Worm (Caenorhabditis elegans) whole organism, young adult: Measurements from ENCODE around the gene K09C6.3.
"Not testable (repeated sequence)": the region's sequence is repeated elsewhere in the genome, so short reads cannot be mapped to it uniquely, and the experiment has no call there.

Experiments used
- B0019.2 ChIP-seq: fragments of 200-800 bp; sonication (Bioruptor generic); conservative IDR thresholded peaks from 2 replicates; pipeline ENCODE4 v1.3.6; 2022; ENCODE audit warnings: missing genetic modification reagents, missing genetic modification characterization, missing compliant biosample characterization
- D2030.7 ChIP-seq: fragments of 200-800 bp; sonication (Bioruptor generic); IDR thresholded peaks from 2 replicates; pipeline ENCODE4 v1.3.6; 2022; ENCODE audit warnings: missing genetic modification reagents, missing genetic modification characterization, missing compliant biosample characterization
- F22D6.2 ChIP-seq: sonication (generic microtip); optimal IDR thresholded peaks from 2 replicates; lab custom pipeline; 2016; ENCODE audit warnings: mild to moderate bottlenecking, missing genetic modification characterization, missing compliant biosample characterization
- F49E8.2 ChIP-seq: sonication (generic microtip); optimal IDR thresholded peaks from 3 replicates; lab custom pipeline; 2017; ENCODE audit warnings: missing genetic modification characterization, mild to moderate bottlenecking, missing compliant biosample characterization, antibody characterized with exemption, moderate library complexity; ENCODE audit not compliant: insufficient read depth
- F55B11.4 ChIP-seq: sonication (generic microtip); optimal IDR thresholded peaks from 2 replicates; lab custom pipeline; 2016; ENCODE audit warnings: missing compliant biosample characterization, missing genetic modification characterization, borderline replicate concordance; ENCODE audit not compliant: insufficient read depth
- F57A8.1 ChIP-seq: fragments of 200-800 bp; sonication (Bioruptor generic); optimal IDR thresholded peaks from 2 replicates; lab custom pipeline; 2018; ENCODE audit warnings: mild to moderate bottlenecking, missing genetic modification characterization, moderate library complexity, missing compliant biosample characterization
- F57C9.4 ChIP-seq: sonication (generic microtip); optimal IDR thresholded peaks from 2 replicates; lab custom pipeline; 2017; ENCODE audit warnings: mild to moderate bottlenecking, missing genetic modification characterization, missing compliant biosample characterization
- K11D2.4 ChIP-seq: fragments of 200-800 bp; sonication (Bioruptor generic); IDR thresholded peaks from 2 replicates; pipeline ENCODE4 v1.3.6; 2022; ENCODE audit warnings: missing genetic modification reagents, missing genetic modification characterization, missing compliant biosample characterization
- K12H6.12 ChIP-seq: fragments of 200-800 bp; sonication (Bioruptor generic); optimal IDR thresholded peaks from 2 replicates; lab custom pipeline; 2018; ENCODE audit warnings: mild to moderate bottlenecking, missing genetic modification characterization, missing compliant biosample characterization
- T07F8.4 ChIP-seq: sonication (generic microtip); optimal IDR thresholded peaks from 2 replicates; lab custom pipeline; 2016; ENCODE audit warnings: mild to moderate bottlenecking, missing genetic modification characterization, moderate library complexity, missing compliant biosample characterization
- Y79H2A.3 ChIP-seq: fragments of 200-800 bp; sonication (Bioruptor generic); conservative IDR thresholded peaks from 2 replicates; pipeline ENCODE4 v1.3.6; 2022; ENCODE audit warnings: missing genetic modification reagents, missing genetic modification characterization, missing compliant biosample characterization
- akir-1 ChIP-seq: fragments of 200-800 bp; sonication (Bioruptor generic); optimal IDR thresholded peaks from 2 replicates; lab custom pipeline; 2018; ENCODE audit warnings: mild to moderate bottlenecking, missing genetic modification characterization, moderate library complexity, missing compliant biosample characterization
- aptf-2 ChIP-seq: fragments of 200-800 bp; sonication (Bioruptor generic); conservative IDR thresholded peaks from 2 replicates; pipeline ENCODE4 v1.3.6; 2022; ENCODE audit warnings: missing genetic modification reagents, missing genetic modification characterization, missing compliant biosample characterization
- aptf-3 ChIP-seq: fragments of 200-800 bp; sonication (Bioruptor generic); IDR thresholded peaks from 2 replicates; pipeline ENCODE4 v1.3.6; 2022; ENCODE audit warnings: missing genetic modification characterization, missing compliant biosample characterization
- attf-5 ChIP-seq: fragments of 200-800 bp; sonication (Bioruptor generic); optimal IDR thresholded peaks from 2 replicates; lab custom pipeline; 2018; ENCODE audit warnings: mild to moderate bottlenecking, missing genetic modification characterization, missing compliant biosample characterization
- ccch-3 ChIP-seq: fragments of 200-800 bp; sonication (Bioruptor generic); optimal IDR thresholded peaks from 2 replicates; lab custom pipeline; 2018; ENCODE audit warnings: mild to moderate bottlenecking, missing genetic modification characterization, missing compliant biosample characterization
- ceh-100 ChIP-seq: fragments of 200-800 bp; sonication (Bioruptor generic); IDR thresholded peaks from 2 replicates; pipeline ENCODE4 v1.3.6; 2022; ENCODE audit warnings: missing genetic modification reagents, missing genetic modification characterization, missing compliant biosample characterization
- ceh-58 ChIP-seq: fragments of 200-800 bp; sonication (Bioruptor generic); IDR thresholded peaks from 2 replicates; pipeline ENCODE4 v1.3.6; 2022; ENCODE audit warnings: missing genetic modification characterization, missing compliant biosample characterization
- dpff-1 ChIP-seq: sonication (generic microtip); optimal IDR thresholded peaks from 2 replicates; lab custom pipeline; 2017; ENCODE audit warnings: mild to moderate bottlenecking, missing genetic modification characterization, missing compliant biosample characterization
- egl-18 ChIP-seq: fragments of 200-800 bp; sonication (Bioruptor generic); IDR thresholded peaks from 2 replicates; pipeline ENCODE4 v1.3.6; 2022; ENCODE audit warnings: missing genetic modification reagents, missing genetic modification characterization, missing compliant biosample characterization
- egrh-3 ChIP-seq: fragments of 200-800 bp; sonication (Bioruptor generic); IDR thresholded peaks from 2 replicates; pipeline ENCODE4 v1.3.6; 2022; ENCODE audit warnings: missing genetic modification reagents, missing genetic modification characterization, missing compliant biosample characterization
- ekl-4 ChIP-seq: fragments of 200-800 bp; sonication (Bioruptor generic); IDR thresholded peaks from 2 replicates; pipeline ENCODE4 v1.3.6; 2022; ENCODE audit warnings: missing genetic modification reagents, missing genetic modification characterization, missing compliant biosample characterization
- fkh-3 ChIP-seq: sonication (generic microtip); optimal IDR thresholded peaks from 2 replicates; lab custom pipeline; 2016; ENCODE audit warnings: mild to moderate bottlenecking, missing genetic modification characterization, missing compliant biosample characterization
- gei-17 ChIP-seq: fragments of 200-800 bp; sonication (Bioruptor generic); optimal IDR thresholded peaks from 2 replicates; lab custom pipeline; 2018; ENCODE audit warnings: mild to moderate bottlenecking, missing genetic modification characterization, missing compliant biosample characterization
- hlh-12 ChIP-seq: sonication (generic microtip); optimal IDR thresholded peaks from 2 replicates; lab custom pipeline; 2016; ENCODE audit warnings: missing genetic modification characterization, missing compliant biosample characterization
- hmg-1.2 ChIP-seq: fragments of 200-800 bp; sonication (Bioruptor generic); IDR thresholded peaks from 2 replicates; pipeline ENCODE4 v1.3.6; 2022; ENCODE audit warnings: missing genetic modification reagents, missing genetic modification characterization, missing compliant biosample characterization
- hrde-1 ChIP-seq: sonication (generic microtip); optimal IDR thresholded peaks from 2 replicates; lab custom pipeline; 2016; ENCODE audit warnings: missing genetic modification characterization, mild to moderate bottlenecking, missing compliant biosample characterization, moderate library complexity, missing genotype, missing genetic modification reagents, borderline replicate concordance
- lag-1 ChIP-seq: fragments of 200-800 bp; sonication (Bioruptor generic); IDR thresholded peaks from 2 replicates; pipeline ENCODE4 v1.3.6; 2022; ENCODE audit warnings: missing genetic modification reagents, missing genetic modification characterization, missing compliant biosample characterization
- lin-54 ChIP-seq: fragments of 200-800 bp; sonication (Bioruptor generic); optimal IDR thresholded peaks from 2 replicates; lab custom pipeline; 2018; ENCODE audit warnings: mild to moderate bottlenecking, missing genetic modification characterization, missing compliant biosample characterization
- lir-1 ChIP-seq: fragments of 200-800 bp; sonication (Bioruptor generic); conservative IDR thresholded peaks from 2 replicates; pipeline ENCODE4 v1.3.6; 2022; ENCODE audit warnings: missing genetic modification reagents, missing genetic modification characterization, missing compliant biosample characterization
- mcd-1 ChIP-seq: fragments of 200-800 bp; sonication (Bioruptor generic); IDR thresholded peaks from 2 replicates; pipeline ENCODE4 v1.3.6; 2022; ENCODE audit warnings: missing genetic modification reagents, missing genetic modification characterization, missing compliant biosample characterization
- nfya-2 ChIP-seq: fragments of 200-800 bp; sonication (Bioruptor generic); IDR thresholded peaks from 2 replicates; pipeline ENCODE4 v1.3.6; 2022; ENCODE audit warnings: missing genetic modification reagents, missing genetic modification characterization, missing compliant biosample characterization
- nfyb-1 ChIP-seq: fragments of 200-800 bp; sonication (Bioruptor generic); IDR thresholded peaks from 2 replicates; pipeline ENCODE4 v1.3.6; 2022; ENCODE audit warnings: missing genetic modification reagents, missing genetic modification characterization, missing compliant biosample characterization
- nhr-120 ChIP-seq: fragments of 200-800 bp; sonication (Bioruptor generic); IDR thresholded peaks from 2 replicates; pipeline ENCODE4 v1.3.6; 2022; ENCODE audit warnings: missing genetic modification characterization, missing compliant biosample characterization
- nhr-90 ChIP-seq: sonication (generic microtip); optimal IDR thresholded peaks from 2 replicates; lab custom pipeline; 2016; ENCODE audit warnings: missing genotype, mild to moderate bottlenecking, missing genetic modification characterization, missing compliant biosample characterization
- pha-4 ChIP-seq: fragments of 150-350 bp; sonication (generic microtip); optimal IDR thresholded peaks from 2 replicates; lab custom pipeline; 2014; ENCODE audit warnings: missing biosample characterization, missing genetic modification reagents, missing genetic modification characterization
- rcor-1 ChIP-seq: fragments of 200-800 bp; sonication (Bioruptor generic); IDR thresholded peaks from 2 replicates; pipeline ENCODE4 v1.3.6; 2022; ENCODE audit warnings: missing genetic modification reagents, missing genetic modification characterization, missing compliant biosample characterization
- somi-1 ChIP-seq: fragments of 200-800 bp; sonication (Bioruptor generic); optimal IDR thresholded peaks from 2 replicates; lab custom pipeline; 2018; ENCODE audit warnings: mild to moderate bottlenecking, missing genetic modification characterization, missing compliant biosample characterization
- unc-130 ChIP-seq: sonication (generic microtip); optimal IDR thresholded peaks from 2 replicates; lab custom pipeline; 2016; ENCODE audit warnings: missing genetic modification reagents, missing genetic modification characterization, missing compliant biosample characterization
- ztf-18 ChIP-seq: sonication (generic microtip); optimal IDR thresholded peaks from 2 replicates; lab custom pipeline; 2016; ENCODE audit warnings: missing genotype, mild to moderate bottlenecking, missing genetic modification characterization, missing compliant biosample characterization
- ztf-22 ChIP-seq: fragments of 200-800 bp; sonication (Bioruptor generic); optimal IDR thresholded peaks from 2 replicates; lab custom pipeline; 2018; ENCODE audit warnings: mild to moderate bottlenecking, missing genetic modification characterization, moderate library complexity, missing compliant biosample characterization

K09C6.3 gene

ce11 chrV:820629-821028, 31.7 kb upstream of the K09C6.3 start, which contains the start of gene srx-32:
Gene srx-32, minus strand, starts transcription at chrV:820729.
- not testable (repeated sequence) for TF ChIP-seq egl-18; hlh-12 (tag; lab: Kevin White, UChicago); aptf-3 (GFP tag; lab: Robert Waterston, UW)

ce11 chrV:822922-823321, 29.4 kb upstream of the K09C6.3 start, which contains the start of gene srx-31:
Gene srx-31, minus strand, starts transcription at chrV:823022.
- not testable (repeated sequence) for TF ChIP-seq ceh-58, nfyb-1, ceh-100 (GFP tag; lab: Robert Waterston, UW)

- TF ChIP-seq akir-1 (no peak), lir-1 (no peak), attf-5 (GFP tag; lab: Kevin White, UChicago) (no peak), nfya-2 (GFP tag; lab: Robert Waterston, UW) (no peak), somi-1 (GFP tag; lab: Kevin White, UChicago) (no peak), pha-4 (tag; lab: Kevin White, UChicago) (no peak), ztf-18 (no peak), gei-17 (GFP tag; lab: Kevin White, UChicago) (no peak), F22D6.2 (tag; lab: Kevin White, UChicago) (no peak), F57A8.1 (no peak), nhr-90 (no peak), ccch-3 (GFP tag; lab: Kevin White, UChicago) (no peak), egl-18 (no peak), aptf-2 (no peak), unc-130 (GFP tag; lab: Kevin White, UChicago) (no peak), hrde-1 (no peak), F49E8.2 (tag; lab: Kevin White, UChicago) (no peak), hmg-1.2 (GFP tag; lab: Robert Waterston, UW) (no peak), rcor-1 (GFP tag; lab: Robert Waterston, UW) (no peak)
Measured at ce11 chrV:826097-826496, 26.2 kb upstream of the K09C6.3 start, which contains the start of gene F41H8.2. Gene F41H8.2, plus strand, starts transcription at chrV:826397.

ce11 chrV:833368-833767, 18.9 kb upstream of the K09C6.3 start, which contains the start of gene F41H8.1:
Gene F41H8.1, plus strand, starts transcription at chrV:833668.
- TF ChIP-seq gei-17 (GFP tag; lab: Kevin White, UChicago) (no peak), K11D2.4 (GFP tag; lab: Robert Waterston, UW) (no peak), F55B11.4 (tag; lab: Kevin White, UChicago) (no peak), fkh-3 (no peak)

- TF ChIP-seq akir-1; nfyb-1 (GFP tag; lab: Robert Waterston, UW); Y79H2A.3 (GFP tag; lab: Robert Waterston, UW): not testable (repeated sequence)
Measured at ce11 chrV:838984-839471, 13.3 kb upstream of the K09C6.3 start, which contains the start of the genes K09C6.7 and K09C6.10. Gene K09C6.7, minus strand, starts transcription at chrV:839084. Gene K09C6.10, plus strand, starts transcription at chrV:839421.

- TF ChIP-seq K12H6.12 (tag; lab: Kevin White, UChicago) (no peak), lin-54 (GFP tag; lab: Kevin White, UChicago) (no peak), ztf-22 (GFP tag; lab: Kevin White, UChicago) (no peak), F57C9.4 (tag; lab: Kevin White, UChicago) (no peak), lag-1 (GFP tag; lab: Robert Waterston, UW) (no peak), nhr-120 (GFP tag; lab: Robert Waterston, UW) (no peak), egrh-3 (peak; percentile 100), D2030.7 (GFP tag; lab: Robert Waterston, UW) (0 out of 2 replicates have a peak, but pooled peaks have one; percentile 14), ekl-4 (GFP tag; lab: Robert Waterston, UW) (no peak), T07F8.4 (tag; lab: Kevin White, UChicago) (no peak), B0019.2 (GFP tag; lab: Robert Waterston, UW) (no peak), mcd-1 (GFP tag; lab: Robert Waterston, UW) (peak; percentile 59; the same call in 1 of the 2 replicates), F49E8.2 (tag; lab: Kevin White, UChicago) (no peak), dpff-1 (tag; lab: Kevin White, UChicago) (no peak)
Measured at ce11 chrV:842611-843010, 9.7 kb upstream of the K09C6.3 start.
